Worm (Caenorhabditis elegans) whole organism, mixed stage, embryonic: Measurements from ENCODE around the gene spo-11.

Experiments used
- drap-1 ChIP-seq: fragments of 200-800 bp; sonication (Bioruptor generic); optimal IDR thresholded peaks from 3 replicates; lab custom pipeline; 2018; ENCODE audit warnings: mild to moderate bottlenecking, missing genetic modification characterization, missing compliant biosample characterization
- elt-1 ChIP-seq: sonication (generic microtip); optimal IDR thresholded peaks from 2 replicates; lab custom pipeline; 2017; ENCODE audit warnings: missing genetic modification characterization, mild to moderate bottlenecking, missing compliant biosample characterization, antibody characterized with exemption, moderate library complexity, borderline replicate concordance; ENCODE audit not compliant: insufficient read depth
- flh-1 ChIP-seq: fragments of 200-800 bp; sonication (Bioruptor generic); optimal IDR thresholded peaks from 2 replicates; lab custom pipeline; 2018; ENCODE audit warnings: mild to moderate bottlenecking, missing genetic modification characterization, moderate library complexity, missing compliant biosample characterization
- ham-2 ChIP-seq: fragments of 200-800 bp; sonication (Bioruptor generic); optimal IDR thresholded peaks from 2 replicates; lab custom pipeline; 2018; ENCODE audit warnings: mild to moderate bottlenecking, missing genetic modification characterization, missing compliant biosample characterization
- lin-13 ChIP-seq: fragments of 150-350 bp; optimal IDR thresholded peaks from 2 replicates; lab custom pipeline; 2014; ENCODE audit warnings: missing biosample characterization, missing genetic modification characterization
- lsy-2 ChIP-seq: fragments of 150-350 bp; optimal IDR thresholded peaks from 2 replicates; lab custom pipeline; 2014; ENCODE audit warnings: missing biosample characterization, missing genetic modification characterization
- mab-5 ChIP-seq: fragments of 150-350 bp; optimal IDR thresholded peaks from 2 replicates; lab custom pipeline; 2014; ENCODE audit warnings: missing biosample characterization, missing genetic modification characterization
- nhr-28 ChIP-seq: fragments of 150-350 bp; optimal IDR thresholded peaks from 2 replicates; lab custom pipeline; 2014; ENCODE audit warnings: missing biosample characterization, missing genetic modification characterization
- tbx-8 ChIP-seq: fragments of 200-800 bp; sonication (Bioruptor generic); optimal IDR thresholded peaks from 2 replicates; lab custom pipeline; 2018; ENCODE audit warnings: mild to moderate bottlenecking, missing genetic modification characterization, moderate library complexity, missing compliant biosample characterization
- unc-62 ChIP-seq: fragments of 150-350 bp; optimal IDR thresholded peaks from 2 replicates; lab custom pipeline; 2014; ENCODE audit warnings: missing biosample characterization, missing genetic modification reagents, missing genetic modification characterization
- ztf-11 ChIP-seq: fragments of 150-350 bp; optimal IDR thresholded peaks from 2 replicates; lab custom pipeline; 2014; ENCODE audit warnings: missing biosample characterization, missing genetic modification characterization

- TF ChIP-seq lsy-2: no peak
- TF ChIP-seq ham-2 (GFP tag; lab: Kevin White, UChicago): no peak
- peak; percentile 32 for TF ChIP-seq unc-62 (GFP tag; lab: Kevin White, UChicago)
- no peak for TF ChIP-seq lin-13
- TF ChIP-seq nhr-28 (tag; lab: Kevin White, UChicago): no peak
- no peak for TF ChIP-seq drap-1 (GFP tag; lab: Kevin White, UChicago)
- no peak for TF ChIP-seq flh-1 (GFP tag; lab: Kevin White, UChicago)
- no peak for TF ChIP-seq mab-5 (tag; lab: Kevin White, UChicago)
- no peak for TF ChIP-seq ztf-11 (tag; lab: Kevin White, UChicago)
- no peak for TF ChIP-seq tbx-8 (GFP tag; lab: Kevin White, UChicago)
- TF ChIP-seq elt-1 (tag; lab: Kevin White, UChicago): no peak
Observed at ce11 chrIV:11094974-11095373, 29.7 kb downstream of the spo-11 start, which contains the start of gene M7.8.
